Worm (Caenorhabditis elegans) whole organism, dauer: ENCODE measurements around the gene ZK813.2.

Source experiments
- unc-62 ChIP-seq: sonication (generic microtip); optimal IDR thresholded peaks from 2 replicates; lab custom pipeline; 2017; ENCODE audit warnings: missing biosample characterization, missing genetic modification reagents, missing genetic modification characterization

The ZK813.2 gene

ce11 chrX:3488074-3488688 lies 44.6 kb downstream of the ZK813.2 start:
- no peak for TF ChIP-seq unc-62

- no peak for TF ChIP-seq unc-62
Observed at ce11 chrX:3488993-3489392, 45.4 kb downstream of the ZK813.2 start, which contains the start of gene C12D12.3. Gene C12D12.3 (plus strand): TSS chrX:3489293.

- no peak for TF ChIP-seq unc-62
Observed at ce11 chrX:3492431-3492830, 48.8 kb downstream of the ZK813.2 start.
